Worm (Caenorhabditis elegans) whole organism, L2 larva: Measurements from ENCODE around the gene rpt-2.

Experiments used
- C34F6.9 ChIP-seq: fragments of 150-350 bp; optimal IDR thresholded peaks from 2 replicates; lab custom pipeline; 2014; ENCODE audit warnings: missing biosample characterization, missing genetic modification characterization
- F13H6.1 ChIP-seq: sonication (generic microtip); optimal IDR thresholded peaks from 2 replicates; lab custom pipeline; 2016; ENCODE audit warnings: missing genetic modification characterization, missing compliant biosample characterization
- R02D3.7 ChIP-seq: fragments of 150-350 bp; optimal IDR thresholded peaks from 2 replicates; lab custom pipeline; 2014; ENCODE audit warnings: missing biosample characterization, missing genetic modification characterization
- Y55F3AM.14 ChIP-seq: fragments of 200-800 bp; sonication (Bioruptor generic); optimal IDR thresholded peaks from 2 replicates; lab custom pipeline; 2018; ENCODE audit warnings: mild to moderate bottlenecking, missing genetic modification characterization, missing compliant biosample characterization
- ZK546.5 ChIP-seq: sonication (generic microtip); optimal IDR thresholded peaks from 2 replicates; lab custom pipeline; 2017; ENCODE audit warnings: missing biosample characterization, missing genetic modification characterization
- alr-1 ChIP-seq: fragments of 150-350 bp; optimal IDR thresholded peaks from 2 replicates; lab custom pipeline; 2014; ENCODE audit warnings: missing biosample characterization, missing genetic modification characterization
- aly-2 ChIP-seq: fragments of 150-350 bp; optimal IDR thresholded peaks from 2 replicates; lab custom pipeline; 2014; ENCODE audit warnings: missing biosample characterization, missing genetic modification characterization
- ama-1 ChIP-seq: fragments of 150-350 bp; optimal IDR thresholded peaks from 2 replicates; lab custom pipeline; 2018; ENCODE audit warnings: inconsistent platforms
- blmp-1 ChIP-seq: sonication (generic microtip); optimal IDR thresholded peaks from 2 replicates; lab custom pipeline; 2017; ENCODE audit warnings: missing genetic modification characterization, mild to moderate bottlenecking, missing compliant biosample characterization, antibody characterized with exemption, moderate library complexity; ENCODE audit not compliant: insufficient read depth
- ceh-16 ChIP-seq: fragments of 150-350 bp; optimal IDR thresholded peaks from 2 replicates; lab custom pipeline; 2014; ENCODE audit warnings: missing biosample characterization, missing genetic modification characterization
- ceh-82 ChIP-seq: fragments of 150-350 bp; optimal IDR thresholded peaks from 2 replicates; lab custom pipeline; 2014; ENCODE audit warnings: missing biosample characterization, missing genetic modification characterization
- crh-2 ChIP-seq: sonication (generic microtip); optimal IDR thresholded peaks from 2 replicates; lab custom pipeline; 2017; ENCODE audit warnings: missing biosample characterization, missing genetic modification characterization
- dmd-4 ChIP-seq: sonication (generic microtip); optimal IDR thresholded peaks from 2 replicates; lab custom pipeline; 2017; ENCODE audit warnings: missing biosample characterization, missing genetic modification characterization
- egl-27 ChIP-seq: sonication (generic microtip); optimal IDR thresholded peaks from 3 replicates; lab custom pipeline; 2017; ENCODE audit warnings: missing biosample characterization, missing genetic modification reagents, missing genetic modification characterization
- elt-1 ChIP-seq: fragments of 150-350 bp; optimal IDR thresholded peaks from 2 replicates; lab custom pipeline; 2014; ENCODE audit warnings: missing biosample characterization, missing genetic modification characterization
- gmeb-1 ChIP-seq: fragments of 150-350 bp; optimal IDR thresholded peaks from 2 replicates; lab custom pipeline; 2014; ENCODE audit warnings: missing biosample characterization, missing genetic modification characterization
- lin-11 ChIP-seq: fragments of 150-350 bp; sonication (generic microtip); optimal IDR thresholded peaks from 2 replicates; lab custom pipeline; 2014; ENCODE audit warnings: missing biosample characterization, missing genetic modification characterization, inconsistent platforms, mixed read lengths
- lin-13 ChIP-seq: fragments of 150-350 bp; optimal IDR thresholded peaks from 2 replicates; lab custom pipeline; 2014; ENCODE audit warnings: missing biosample characterization, missing genetic modification reagents, missing genetic modification characterization
- lin-39 ChIP-seq: fragments of 150-350 bp; optimal IDR thresholded peaks from 2 replicates; lab custom pipeline; 2014; ENCODE audit warnings: missing biosample characterization, missing genetic modification reagents, missing genetic modification characterization
- lsy-2 ChIP-seq, 2 experiments: fragments of 150-350 bp in 1 of 2; sonication (generic microtip) in 1 of 2; optimal IDR thresholded peaks; 2 replicates each; lab custom pipeline; 2014 to 2017; ENCODE audit warnings: missing biosample characterization in 2 of 2, missing genetic modification characterization in 2 of 2
- mab-5 ChIP-seq: fragments of 150-350 bp; optimal IDR thresholded peaks from 2 replicates; lab custom pipeline; 2014; ENCODE audit warnings: missing biosample characterization, missing genetic modification characterization
- mbf-1 ChIP-seq: sonication (generic microtip); optimal IDR thresholded peaks from 2 replicates; lab custom pipeline; 2017; ENCODE audit warnings: missing biosample characterization, missing genetic modification characterization
- mdl-1 ChIP-seq, 2 experiments: fragments of 150-350 bp in 1 of 2; sonication (generic microtip) in 1 of 2; optimal IDR thresholded peaks; 2 replicates each; lab custom pipeline; 2017; ENCODE audit warnings: missing biosample characterization in 2 of 2, missing genetic modification characterization in 2 of 2
- nhr-10 ChIP-seq: sonication (generic microtip); optimal IDR thresholded peaks from 2 replicates; lab custom pipeline; 2017; ENCODE audit warnings: missing biosample characterization, missing genetic modification characterization
- nhr-11 ChIP-seq: fragments of 150-350 bp; optimal IDR thresholded peaks from 2 replicates; lab custom pipeline; 2014; ENCODE audit warnings: missing biosample characterization, missing genetic modification characterization
- nhr-12 ChIP-seq: fragments of 150-350 bp; optimal IDR thresholded peaks from 2 replicates; lab custom pipeline; 2014; ENCODE audit warnings: missing biosample characterization, missing genetic modification characterization
- nhr-129 ChIP-seq: fragments of 150-350 bp; optimal IDR thresholded peaks from 2 replicates; lab custom pipeline; 2014; ENCODE audit warnings: missing biosample characterization, missing genetic modification characterization
- nhr-21 ChIP-seq: fragments of 150-350 bp; optimal IDR thresholded peaks from 2 replicates; lab custom pipeline; 2014; ENCODE audit warnings: missing biosample characterization, missing genetic modification characterization
- nhr-237 ChIP-seq: fragments of 150-350 bp; optimal IDR thresholded peaks from 2 replicates; lab custom pipeline; 2014; ENCODE audit warnings: missing biosample characterization, missing genetic modification characterization
- nhr-25 ChIP-seq: fragments of 150-350 bp; sonication (generic microtip); optimal IDR thresholded peaks from 3 replicates; lab custom pipeline; 2014; ENCODE audit warnings: missing biosample characterization, missing genetic modification characterization
- nhr-6 ChIP-seq: fragments of 150-350 bp; optimal IDR thresholded peaks from 2 replicates; lab custom pipeline; 2014; ENCODE audit warnings: missing biosample characterization, missing genetic modification characterization
- nhr-77 ChIP-seq: fragments of 150-350 bp; optimal IDR thresholded peaks from 2 replicates; lab custom pipeline; 2014; ENCODE audit warnings: missing biosample characterization, missing genetic modification characterization
- peb-1 ChIP-seq: fragments of 150-350 bp; optimal IDR thresholded peaks from 2 replicates; lab custom pipeline; 2014; ENCODE audit warnings: missing biosample characterization, missing genetic modification characterization
- sem-4 ChIP-seq: fragments of 150-350 bp; optimal IDR thresholded peaks from 2 replicates; lab custom pipeline; 2014; ENCODE audit warnings: missing biosample characterization, missing genetic modification reagents, missing genetic modification characterization
- skn-1 ChIP-seq: sonication (generic microtip); optimal IDR thresholded peaks from 2 replicates; lab custom pipeline; 2017; ENCODE audit warnings: missing biosample characterization, missing genetic modification characterization
- sma-3 ChIP-seq: sonication (generic microtip); optimal IDR thresholded peaks from 2 replicates; lab custom pipeline; 2016; ENCODE audit warnings: missing genetic modification reagents, missing genetic modification characterization, missing compliant biosample characterization
- sma-9 ChIP-seq, 2 experiments: fragments of 150-350 bp in 1 of 2; sonication (generic microtip) in 1 of 2; optimal IDR thresholded peaks; 2 replicates each; lab custom pipeline; 2014 to 2016; ENCODE audit warnings: missing genetic modification characterization in 2 of 2, mild to moderate bottlenecking in 1 of 2, missing biosample characterization in 1 of 2, missing compliant biosample characterization in 1 of 2, missing genetic modification reagents in 1 of 2, moderate library complexity in 1 of 2
- snpc-4 ChIP-seq: fragments of 150-350 bp; optimal IDR thresholded peaks from 2 replicates; lab custom pipeline; 2014; ENCODE audit warnings: missing biosample characterization, missing genetic modification characterization
- unc-39 ChIP-seq: fragments of 150-350 bp; optimal IDR thresholded peaks from 2 replicates; lab custom pipeline; 2014; ENCODE audit warnings: missing biosample characterization, missing genetic modification characterization
- unc-55 ChIP-seq: fragments of 150-350 bp; sonication (generic microtip); optimal IDR thresholded peaks from 3 replicates; lab custom pipeline; 2014; ENCODE audit warnings: missing biosample characterization, missing genetic modification reagents, missing genetic modification characterization
- unc-62 ChIP-seq: fragments of 150-350 bp; optimal IDR thresholded peaks from 2 replicates; lab custom pipeline; 2014; ENCODE audit warnings: missing biosample characterization, missing genetic modification reagents, missing genetic modification characterization
- zag-1 ChIP-seq: fragments of 150-350 bp; optimal IDR thresholded peaks from 2 replicates; lab custom pipeline; 2014; ENCODE audit warnings: missing biosample characterization, missing genetic modification characterization
- ztf-11 ChIP-seq: sonication (generic microtip); optimal IDR thresholded peaks from 2 replicates; lab custom pipeline; 2017; ENCODE audit warnings: missing biosample characterization, missing genetic modification characterization

Gene rpt-2

DNA sequence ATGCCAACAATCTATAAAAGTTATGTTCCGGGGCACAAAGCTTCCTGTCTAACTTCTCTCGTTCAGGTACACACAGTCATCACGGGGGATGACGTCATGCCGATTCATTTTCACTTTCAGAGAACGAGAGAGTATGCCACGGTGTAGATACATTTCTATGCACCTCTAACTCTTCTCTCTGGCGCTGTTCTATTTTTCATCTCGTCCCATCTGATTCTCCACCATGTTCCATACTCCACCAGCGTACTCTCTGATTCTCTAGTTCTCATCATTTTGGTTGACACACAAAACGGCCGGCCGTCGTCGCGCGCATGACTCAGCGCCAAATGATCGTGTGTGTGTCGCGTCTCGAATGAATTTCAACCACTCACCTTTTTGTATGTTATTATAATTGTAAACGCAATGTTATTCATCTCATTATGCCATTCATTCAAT is 17.1 kb downstream of the rpt-2 start (continued):
- TF ChIP-seq unc-39 (tag; lab: Kevin White, UChicago): no peak
- TF ChIP-seq nhr-11: peak; percentile 9
- TF ChIP-seq Y55F3AM.14: peak; percentile 92
- TF ChIP-seq nhr-12: peak; percentile 10
- peak; percentile 95 for TF ChIP-seq egl-27 (tag; lab: Kevin White, UChicago)
- peak; percentile 73 to 91 for TF ChIP-seq lsy-2 (tag; optimal IDR thresholded peaks at IDR 0.05; lab: Kevin White, UChicago)
- TF ChIP-seq zag-1 (tag; lab: Kevin White, UChicago): no peak
- no peak for TF ChIP-seq ztf-11 (tag; lab: Kevin White, UChicago)
- TF ChIP-seq nhr-6 (tag; lab: Kevin White, UChicago): peak; percentile 97
- peak; percentile 99 for TF ChIP-seq sma-9 (GFP tag; optimal IDR thresholded peaks at IDR 0.05; lab: Kevin White, UChicago)
- TF ChIP-seq sma-9 (tag; optimal IDR thresholded peaks at IDR 0.05; lab: Kevin White, UChicago): no peak
- TF ChIP-seq sma-3 (GFP tag; lab: Kevin White, UChicago): peak; percentile 97
- TF ChIP-seq elt-1 (tag; lab: Kevin White, UChicago): no peak

DNA sequence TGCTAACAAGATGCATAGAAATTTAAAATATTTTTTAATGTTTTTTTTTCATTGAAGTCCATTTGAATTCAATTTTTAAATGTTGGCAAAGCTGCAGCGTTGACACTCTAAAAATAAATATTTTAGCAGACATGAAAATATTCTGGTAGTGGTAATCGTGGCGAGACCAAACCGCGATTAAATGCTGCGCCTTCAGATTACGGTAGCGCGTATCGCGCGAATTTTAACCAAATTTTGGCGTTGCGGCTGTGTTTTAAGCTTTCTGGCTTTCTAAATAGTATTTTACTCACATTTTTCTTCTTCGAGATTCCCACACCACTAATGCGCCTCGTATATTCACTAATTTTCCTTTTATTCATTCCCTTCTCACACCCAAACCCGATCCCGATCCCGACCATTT is 21.4 kb downstream of the rpt-2 start, which contains the start of gene cpg-4:
TSS of gene cpg-4 (plus strand) at position 303 of the 400 bp plus-strand sequence.
- TF ChIP-seq mbf-1 (tag; lab: Kevin White, UChicago): no peak
- TF ChIP-seq nhr-11: no peak
- TF ChIP-seq lin-11: no peak
- TF ChIP-seq dmd-4 (tag; lab: Kevin White, UChicago): no peak
- TF ChIP-seq elt-1 (tag; lab: Kevin White, UChicago): no peak
- no peak for TF ChIP-seq nhr-12
- TF ChIP-seq ztf-11 (tag; lab: Kevin White, UChicago): no peak
- TF ChIP-seq mdl-1 (tag; optimal IDR thresholded peaks at IDR 0.05; lab: Kevin White, UChicago): no peak
- TF ChIP-seq Y55F3AM.14: no peak
- no peak for TF ChIP-seq nhr-6 (tag; lab: Kevin White, UChicago)
- no peak for TF ChIP-seq alr-1 (tag; lab: Kevin White, UChicago)
- TF ChIP-seq blmp-1: no peak
- no peak for TF ChIP-seq skn-1 (tag; lab: Kevin White, UChicago)
- TF ChIP-seq unc-55: no peak

DNA sequence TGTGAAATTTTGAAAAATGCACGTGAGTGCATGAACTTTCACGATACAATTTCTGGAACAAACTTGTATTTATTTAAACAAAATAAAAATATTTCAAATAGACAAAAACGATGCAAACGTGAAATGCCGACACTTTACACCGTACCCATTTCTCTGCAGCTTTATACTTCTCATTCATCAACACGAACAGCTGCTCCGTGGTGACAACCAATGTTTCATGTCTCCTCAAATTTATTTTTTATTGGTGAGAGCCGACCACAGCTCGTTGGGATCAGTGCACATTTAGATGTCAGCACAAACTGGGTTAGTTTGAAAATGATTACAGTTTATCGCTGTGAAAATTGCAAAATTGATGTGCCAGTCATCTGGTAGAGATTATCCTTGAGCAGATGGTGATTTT is 21.9 kb downstream of the rpt-2 start:
- no peak for TF ChIP-seq mbf-1 (tag; lab: Kevin White, UChicago)
- no peak for TF ChIP-seq ZK546.5 (tag; lab: Kevin White, UChicago)
- no peak for TF ChIP-seq nhr-129 (tag; lab: Kevin White, UChicago)
- TF ChIP-seq lin-39 (tag; lab: Kevin White, UChicago): no peak
- no peak for TF ChIP-seq Y55F3AM.14
- no peak for TF ChIP-seq F13H6.1
- TF ChIP-seq C34F6.9 (tag; lab: Kevin White, UChicago): no peak
- TF ChIP-seq snpc-4 (tag; lab: Kevin White, UChicago): no peak
- no peak for TF ChIP-seq lin-13
- no peak for TF ChIP-seq R02D3.7 (tag; lab: Kevin White, UChicago)
- TF ChIP-seq skn-1 (tag; lab: Kevin White, UChicago): no peak
- no peak for TF ChIP-seq nhr-25
- no peak for TF ChIP-seq nhr-21 (tag; lab: Kevin White, UChicago)

DNA sequence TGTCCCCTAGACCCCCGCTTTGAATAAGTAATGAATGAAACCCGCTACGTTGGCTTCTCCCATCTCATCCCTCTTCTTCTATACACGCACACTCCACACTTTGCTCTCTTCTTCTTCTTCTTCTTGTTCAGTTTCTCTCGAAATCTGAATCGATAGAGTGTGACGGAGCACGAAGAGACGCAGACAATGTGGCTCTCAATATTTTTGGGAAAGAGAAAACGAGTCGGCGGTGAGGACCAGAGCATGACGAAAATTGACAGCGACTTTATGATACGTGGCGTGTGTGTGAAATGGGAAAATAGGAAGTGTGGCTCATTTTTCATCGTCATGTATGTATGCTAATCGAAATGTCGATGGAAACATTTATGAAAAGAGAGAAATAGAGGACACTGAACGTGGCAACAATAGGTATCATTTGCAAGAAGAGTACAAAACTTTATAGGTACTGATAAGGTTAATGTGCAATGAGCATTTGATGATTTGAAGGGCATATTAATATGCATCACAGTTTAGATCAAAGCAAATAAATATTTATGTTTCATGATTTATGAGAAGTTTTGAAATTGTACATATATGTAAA is 25.9 kb downstream of the rpt-2 start:
- no peak for TF ChIP-seq peb-1 (tag; lab: Kevin White, UChicago)
- peak; percentile 83 for TF ChIP-seq unc-55
- TF ChIP-seq snpc-4 (tag; lab: Kevin White, UChicago): no peak
- no peak for TF ChIP-seq sem-4 (tag; lab: Kevin White, UChicago)
- TF ChIP-seq mdl-1 (tag; optimal IDR thresholded peaks at IDR 0.05; lab: Kevin White, UChicago): peak in 1 of 2 experiments; percentile 46
- no peak for TF ChIP-seq nhr-77 (tag; lab: Kevin White, UChicago)
- no peak for TF ChIP-seq gmeb-1 (tag; lab: Kevin White, UChicago)
- no peak for TF ChIP-seq lin-39 (tag; lab: Kevin White, UChicago)
- TF ChIP-seq sma-9 (GFP tag; optimal IDR thresholded peaks at IDR 0.05; lab: Kevin White, UChicago): peak; percentile 2
- TF ChIP-seq sma-9 (tag; optimal IDR thresholded peaks at IDR 0.05; lab: Kevin White, UChicago): no peak
- peak; percentile 94 for TF ChIP-seq crh-2 (tag; lab: Kevin White, UChicago)
- TF ChIP-seq ztf-11 (tag; lab: Kevin White, UChicago): no peak
- TF ChIP-seq egl-27 (tag; lab: Kevin White, UChicago): peak; percentile 48
- TF ChIP-seq ceh-16 (tag; lab: Kevin White, UChicago): no peak
- no peak for TF ChIP-seq ama-1 (lab: Kevin White, UChicago)
- TF ChIP-seq ceh-82 (tag; lab: Kevin White, UChicago): no peak
- TF ChIP-seq nhr-11: no peak
- peak; percentile 80 for TF ChIP-seq zag-1 (tag; lab: Kevin White, UChicago)
- peak; percentile 44 for TF ChIP-seq mab-5
- TF ChIP-seq nhr-12: no peak
- TF ChIP-seq lin-11: no peak
- no peak for TF ChIP-seq mbf-1 (tag; lab: Kevin White, UChicago)
- TF ChIP-seq nhr-237 (tag; lab: Kevin White, UChicago): no peak
- TF ChIP-seq alr-1 (tag; lab: Kevin White, UChicago): no peak
- peak; percentile 30 for TF ChIP-seq lin-13
- TF ChIP-seq elt-1 (tag; lab: Kevin White, UChicago): no peak
- no peak for TF ChIP-seq nhr-10
- TF ChIP-seq R02D3.7 (tag; lab: Kevin White, UChicago): no peak
- TF ChIP-seq C34F6.9 (tag; lab: Kevin White, UChicago): peak; percentile 84
- peak; percentile 67 for TF ChIP-seq F13H6.1
- TF ChIP-seq unc-62 (GFP tag; lab: Kevin White, UChicago): no peak
- TF ChIP-seq aly-2 (tag; lab: Kevin White, UChicago): no peak
- TF ChIP-seq Y55F3AM.14: no peak
- TF ChIP-seq dmd-4 (tag; lab: Kevin White, UChicago): no peak
